Worm (Caenorhabditis elegans) whole organism, early embryonic: ENCODE measurements around the gene lam-2.

Source experiments
- B0310.2 ChIP-seq: sonication (generic microtip); optimal IDR thresholded peaks from 2 replicates; lab custom pipeline; 2016; ENCODE audit warnings: mild to moderate bottlenecking, missing genetic modification characterization, missing compliant biosample characterization
- ama-1 ChIP-seq: fragments of 150-350 bp; optimal IDR thresholded peaks from 2 replicates; lab custom pipeline; 2014
- ceh-36 ChIP-seq: sonication (generic microtip); optimal IDR thresholded peaks from 2 replicates; lab custom pipeline; 2016; ENCODE audit warnings: missing genetic modification characterization, inconsistent platforms, missing compliant biosample characterization
- ets-7 ChIP-seq: sonication (generic microtip); optimal IDR thresholded peaks from 2 replicates; lab custom pipeline; 2016; ENCODE audit warnings: missing genotype, missing genetic modification characterization, missing compliant biosample characterization
- flt-1 ChIP-seq: fragments of 200-800 bp; sonication (Bioruptor generic); IDR thresholded peaks from 2 replicates; pipeline ENCODE4 v1.3.6; 2022; ENCODE audit warnings: missing genetic modification characterization, missing compliant biosample characterization
- pes-1 ChIP-seq: fragments of 200-800 bp; sonication (Bioruptor generic); IDR thresholded peaks from 2 replicates; pipeline ENCODE4 v1.3.6; 2022; ENCODE audit warnings: missing genetic modification reagents, missing genetic modification characterization, missing compliant biosample characterization
- scrt-1 ChIP-seq: fragments of 200-800 bp; sonication (Bioruptor generic); IDR thresholded peaks from 2 replicates; pipeline ENCODE4 v1.3.6; 2022; ENCODE audit warnings: missing genetic modification characterization, missing compliant biosample characterization
- tbx-37 ChIP-seq: fragments of 200-800 bp; sonication (Bioruptor generic); conservative IDR thresholded peaks from 2 replicates; pipeline ENCODE4 v1.3.6; 2022; ENCODE audit warnings: missing genetic modification reagents, missing genetic modification characterization, missing compliant biosample characterization

DNA sequence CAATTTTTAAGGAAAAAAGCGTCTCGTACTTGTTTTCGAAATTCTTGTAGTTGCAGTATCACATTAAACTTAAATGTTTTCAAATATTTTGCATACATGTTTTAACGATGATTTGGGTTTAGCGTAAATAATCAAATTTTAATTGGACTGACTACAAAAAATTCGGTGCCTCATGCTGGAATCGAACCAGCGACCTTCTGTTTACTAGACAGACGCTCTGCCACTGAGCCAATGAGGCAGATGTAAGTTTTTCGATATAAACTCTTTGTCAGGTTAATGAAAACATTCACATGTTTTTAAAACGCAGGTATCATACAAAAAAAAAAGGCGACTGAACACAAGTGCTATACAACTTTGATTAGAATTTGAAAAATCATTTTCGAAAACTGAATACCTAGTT lies 25.8 kb upstream of the lam-2 start:
- no peak for TF ChIP-seq ama-1
- no peak for TF ChIP-seq tbx-37 (GFP tag; lab: Robert Waterston, UW)
- no peak for TF ChIP-seq B0310.2 (tag; lab: Kevin White, UChicago)
- TF ChIP-seq ets-7 (tag; lab: Kevin White, UChicago): no peak
- no peak for TF ChIP-seq pes-1 (GFP tag; lab: Robert Waterston, UW)
- TF ChIP-seq scrt-1 (GFP tag; lab: Robert Waterston, UW): no peak
- no peak for TF ChIP-seq flt-1
- no peak for TF ChIP-seq ceh-36 (tag; lab: Kevin White, UChicago)
